Fruit fly (Drosophila melanogaster) whole organism, embryonic: ENCODE measurements around the gene Ssk.

Experiments
- Adf1 ChIP-seq: fragments of 200-800 bp; sonication (Bioruptor generic); IDR thresholded peaks from 2 replicates; pipeline ENCODE4 v1.3.6; 2022; ENCODE audit warnings: missing biosample characterization, missing genetic modification characterization
- Atf3 ChIP-seq: fragments of 200-800 bp; sonication (Bioruptor generic); optimal IDR thresholded peaks from 3 replicates; lab custom pipeline; 2016; ENCODE audit warnings: missing biosample characterization, missing genetic modification characterization
- BtbVII ChIP-seq: fragments of 200-800 bp; sonication (Bioruptor generic); optimal IDR thresholded peaks from 3 replicates; lab custom pipeline; 2017; ENCODE audit warnings: missing biosample characterization, mild to moderate bottlenecking, missing genetic modification characterization
- CG10565 ChIP-seq: fragments of 200-800 bp; sonication (Bioruptor generic); optimal IDR thresholded peaks from 3 replicates; lab custom pipeline; 2016; ENCODE audit warnings: missing biosample characterization, mild to moderate bottlenecking, missing genetic modification characterization
- CG10979 ChIP-seq: fragments of 200-800 bp; sonication (Bioruptor generic); optimal IDR thresholded peaks from 2 replicates; lab custom pipeline; 2018; ENCODE audit warnings: missing biosample characterization, mild to moderate bottlenecking, missing genetic modification characterization, moderate library complexity
- CG11504 ChIP-seq: fragments of 200-800 bp; sonication (Bioruptor generic); optimal IDR thresholded peaks from 3 replicates; lab custom pipeline; 2019; ENCODE audit warnings: missing biosample characterization, mild to moderate bottlenecking, missing genetic modification characterization, moderate library complexity
- CG11560 ChIP-seq: fragments of 200-800 bp; sonication (Bioruptor generic); IDR thresholded peaks from 3 replicates; pipeline ENCODE4 v1.3.6; 2022; ENCODE audit warnings: missing biosample characterization, missing genetic modification characterization
- CG12155 ChIP-seq: fragments of 200-800 bp; sonication (Bioruptor generic); optimal IDR thresholded peaks from 3 replicates; lab custom pipeline; 2016; ENCODE audit warnings: missing biosample characterization, missing genetic modification characterization
- CG14050 ChIP-seq: fragments of 200-800 bp; sonication (Bioruptor generic); IDR thresholded peaks from 3 replicates; pipeline ENCODE4 v1.3.6; 2022; ENCODE audit warnings: missing biosample characterization, missing genetic modification characterization
- CG14667 ChIP-seq: fragments of 200-800 bp; sonication (Bioruptor generic); IDR thresholded peaks from 2 replicates; pipeline ENCODE4 v1.3.6; 2022; ENCODE audit warnings: missing biosample characterization, missing genetic modification characterization
- CG14965 ChIP-seq: fragments of 200-800 bp; sonication (Bioruptor generic); optimal IDR thresholded peaks from 2 replicates; lab custom pipeline; 2016; ENCODE audit warnings: missing biosample characterization, missing genetic modification characterization, borderline replicate concordance
- CG15011 ChIP-seq: fragments of 200-800 bp; sonication (Bioruptor generic); optimal IDR thresholded peaks from 3 replicates; lab custom pipeline; 2018; ENCODE audit warnings: missing biosample characterization, mild to moderate bottlenecking, missing genetic modification characterization
- CG16813 ChIP-seq: fragments of 200-800 bp; sonication (Bioruptor generic); IDR thresholded peaks from 3 replicates; pipeline ENCODE4 v1.3.6; 2022; ENCODE audit warnings: missing biosample characterization, missing genetic modification characterization; ENCODE audit not compliant: partially characterized antibody
- CG3163 ChIP-seq: fragments of 200-800 bp; sonication (Bioruptor generic); optimal IDR thresholded peaks from 3 replicates; lab custom pipeline; 2016; ENCODE audit warnings: missing biosample characterization, missing genetic modification characterization
- CG3847 ChIP-seq: fragments of 200-800 bp; sonication (Bioruptor generic); IDR thresholded peaks from 2 replicates; pipeline ENCODE4 v1.3.6; 2022; ENCODE audit warnings: missing biosample characterization, missing genetic modification characterization
- CG4707 ChIP-seq: fragments of 200-800 bp; sonication (Bioruptor generic); optimal IDR thresholded peaks from 2 replicates; lab custom pipeline; 2018; ENCODE audit warnings: missing biosample characterization, mild to moderate bottlenecking, missing genetic modification characterization, moderate library complexity
- CG4730 ChIP-seq: fragments of 200-800 bp; sonication (Bioruptor generic); IDR thresholded peaks from 2 replicates; pipeline ENCODE4 v1.3.6; 2022; ENCODE audit warnings: missing biosample characterization, missing genetic modification characterization
- CG6654 ChIP-seq: fragments of 200-800 bp; sonication (Bioruptor generic); optimal IDR thresholded peaks from 2 replicates; lab custom pipeline; 2017; ENCODE audit warnings: missing biosample characterization, mild to moderate bottlenecking, missing genetic modification characterization
- CG9727 ChIP-seq: fragments of 200-800 bp; sonication (Bioruptor generic); optimal IDR thresholded peaks from 3 replicates; lab custom pipeline; 2017; ENCODE audit warnings: missing biosample characterization, mild to moderate bottlenecking, missing genetic modification characterization
- CG9876 ChIP-seq: fragments of 200-800 bp; sonication (Bioruptor generic); optimal IDR thresholded peaks from 2 replicates; lab custom pipeline; 2016; ENCODE audit warnings: missing biosample characterization, missing genetic modification characterization
- CkIIα-i1 ChIP-seq: fragments of 200-800 bp; sonication (Bioruptor generic); IDR thresholded peaks from 2 replicates; pipeline ENCODE4 v1.3.6; 2022; ENCODE audit warnings: missing biosample characterization, missing genetic modification characterization
- Dp ChIP-seq: fragments of 200-800 bp; sonication (Bioruptor generic); optimal IDR thresholded peaks from 2 replicates; lab custom pipeline; 2018; ENCODE audit warnings: missing biosample characterization, mild to moderate bottlenecking, missing genetic modification characterization, moderate library complexity
- Hey ChIP-seq: fragments of 200-800 bp; sonication (Bioruptor generic); optimal IDR thresholded peaks from 3 replicates; lab custom pipeline; 2018; ENCODE audit warnings: missing biosample characterization, mild to moderate bottlenecking, missing genetic modification characterization
- Hmr ChIP-seq: fragments of 200-800 bp; sonication (Bioruptor generic); optimal IDR thresholded peaks from 3 replicates; lab custom pipeline; 2017; ENCODE audit warnings: mild to moderate bottlenecking, missing biosample characterization, missing genetic modification reagents, missing genetic modification characterization
- Jarid2 ChIP-seq: fragments of 200-800 bp; sonication (Bioruptor generic); optimal IDR thresholded peaks from 3 replicates; lab custom pipeline; 2017; ENCODE audit warnings: mild to moderate bottlenecking, missing biosample characterization, missing genetic modification reagents, missing genetic modification characterization
- MBD-R2 ChIP-seq: fragments of 200-800 bp; sonication (Bioruptor generic); IDR thresholded peaks from 2 replicates; pipeline ENCODE4 v1.3.6; 2022; ENCODE audit warnings: missing biosample characterization, missing genetic modification characterization
- MESR4 ChIP-seq: fragments of 200-800 bp; sonication (Bioruptor generic); optimal IDR thresholded peaks from 2 replicates; lab custom pipeline; 2018; ENCODE audit warnings: missing biosample characterization, mild to moderate bottlenecking, missing genetic modification characterization, moderate library complexity
- Med ChIP-seq: fragments of 200-800 bp; sonication (Bioruptor generic); peaks from one replicate; lab custom pipeline; 2016; ENCODE audit warnings: missing biosample characterization, missing genetic modification characterization, mild to moderate bottlenecking, inconsistent platforms, moderate library complexity
- Nf-YA ChIP-seq: fragments of 200-800 bp; sonication (Bioruptor generic); IDR thresholded peaks from 2 replicates; pipeline ENCODE4 v1.3.6; 2022; ENCODE audit warnings: missing biosample characterization, missing genetic modification characterization
- abd-A ChIP-seq: fragments of 200-800 bp; sonication (Bioruptor generic); optimal IDR thresholded peaks from 3 replicates; lab custom pipeline; 2019; ENCODE audit warnings: missing biosample characterization, mild to moderate bottlenecking, missing genetic modification characterization, moderate library complexity
- chinmo ChIP-seq: fragments of 200-800 bp; sonication (Bioruptor generic); IDR thresholded peaks from 4 replicates; pipeline ENCODE4 v1.3.6; 2022; ENCODE audit warnings: missing biosample characterization, missing genetic modification characterization; ENCODE audit not compliant: partially characterized antibody
- dm ChIP-seq: fragments of 200-800 bp; sonication (Bioruptor generic); optimal IDR thresholded peaks from 3 replicates; lab custom pipeline; 2016; ENCODE audit warnings: missing biosample characterization, missing genetic modification characterization
- exex ChIP-seq: fragments of 200-800 bp; sonication (Bioruptor generic); optimal IDR thresholded peaks from 4 replicates; lab custom pipeline; 2018; ENCODE audit warnings: missing biosample characterization, mild to moderate bottlenecking, missing genetic modification characterization, moderate library complexity
- grau ChIP-seq: fragments of 200-800 bp; optimal IDR thresholded peaks from 3 replicates; lab custom pipeline; 2019; ENCODE audit warnings: missing biosample characterization, mild to moderate bottlenecking, missing genetic modification characterization, moderate library complexity
- ind ChIP-seq: fragments of 200-800 bp; sonication (Bioruptor generic); optimal IDR thresholded peaks from 3 replicates; lab custom pipeline; 2016; ENCODE audit warnings: missing biosample characterization, missing genetic modification characterization
- jigr1 ChIP-seq: fragments of 200-800 bp; sonication (Bioruptor generic); IDR thresholded peaks from 3 replicates; pipeline ENCODE4 v1.3.6; 2022; ENCODE audit warnings: missing biosample characterization, missing genetic modification characterization
- kah ChIP-seq: fragments of 200-800 bp; sonication (Bioruptor generic); optimal IDR thresholded peaks from 2 replicates; lab custom pipeline; 2018; ENCODE audit warnings: missing biosample characterization, mild to moderate bottlenecking, missing genetic modification characterization
- mld ChIP-seq: fragments of 200-800 bp; sonication (Bioruptor generic); IDR thresholded peaks from 3 replicates; pipeline ENCODE4 v1.3.6; 2022; ENCODE audit warnings: missing biosample characterization, missing genetic modification characterization; ENCODE audit not compliant: partially characterized antibody
- nerfin-2 ChIP-seq: fragments of 200-800 bp; sonication (Bioruptor generic); IDR thresholded peaks from 2 replicates; pipeline ENCODE4 v1.3.6; 2022; ENCODE audit warnings: missing biosample characterization, missing genetic modification characterization; ENCODE audit not compliant: partially characterized antibody
- pan ChIP-seq, 4 experiments: fragments of >200 bp in 3 of 4; fragments of 200-800 bp in 1 of 4; sonication (Bioruptor generic) in 1 of 4; optimal IDR thresholded peaks in 3 of 4; IDR thresholded peaks in 1 of 4; 2 replicates each; pipeline versions ENCODE4 v1.3.6 to Lab custom; 2017 to 2022; ENCODE audit warnings: missing biosample characterization in 2 of 4, missing genetic modification characterization in 2 of 4, mixed read lengths in 1 of 4
- pb ChIP-seq: fragments of 200-800 bp; sonication (Bioruptor generic); optimal IDR thresholded peaks from 3 replicates; lab custom pipeline; 2016; ENCODE audit warnings: missing biosample characterization, missing genetic modification characterization
- pfk ChIP-seq: fragments of 200-800 bp; sonication (Bioruptor generic); optimal IDR thresholded peaks from 2 replicates; lab custom pipeline; 2018; ENCODE audit warnings: missing biosample characterization, mild to moderate bottlenecking, missing genetic modification characterization, moderate library complexity
- prd ChIP-seq, 3 experiments: fragments of >200 bp in 2 of 3; fragments of 200-800 bp in 1 of 3; sonication (Bioruptor generic) in 1 of 3; optimal IDR thresholded peaks in 2 of 3; IDR thresholded peaks in 1 of 3; 2 replicates in 2 of 3; 3 replicates in 1 of 3; pipeline versions ENCODE4 v1.3.6 to Lab custom; 2017 to 2022; ENCODE audit warnings: missing biosample characterization in 1 of 3, missing genetic modification characterization in 1 of 3
- slou ChIP-seq: fragments of 200-800 bp; sonication (Bioruptor generic); optimal IDR thresholded peaks from 3 replicates; lab custom pipeline; 2016; ENCODE audit warnings: missing biosample characterization, missing genetic modification characterization
- sob ChIP-seq: fragments of 200-800 bp; sonication (Bioruptor generic); IDR thresholded peaks from 2 replicates; pipeline ENCODE4 v1.3.6; 2022; ENCODE audit warnings: missing biosample characterization, missing genetic modification characterization
- tin ChIP-seq: fragments of 200-800 bp; sonication (Bioruptor generic); optimal IDR thresholded peaks from 3 replicates; lab custom pipeline; 2016; ENCODE audit warnings: missing biosample characterization, missing genetic modification characterization
- unpg ChIP-seq: fragments of 200-800 bp; sonication (Bioruptor generic); optimal IDR thresholded peaks from 3 replicates; lab custom pipeline; 2018; ENCODE audit warnings: missing biosample characterization, mild to moderate bottlenecking, missing genetic modification characterization, moderate library complexity
- zen ChIP-seq: fragments of 200-800 bp; sonication (Bioruptor generic); optimal IDR thresholded peaks from 3 replicates; lab custom pipeline; 2018; ENCODE audit warnings: missing biosample characterization, mild to moderate bottlenecking, missing genetic modification characterization, moderate library complexity

Ssk gene

dm6 chr3L:20192872-20193747 lies 4.8 kb downstream of the Ssk start (continued):
- TF ChIP-seq kah (GFP tag; lab: Kevin White, UChicago) (no peak), CG11504 (peak; percentile 21), dm (GFP tag; lab: Kevin White, UChicago) (no peak), pfk (GFP tag; lab: Kevin White, UChicago) (no peak), CG3163 (GFP tag; lab: Kevin White, UChicago) (no peak), jigr1 (GFP tag; lab: Robert Waterston, UW) (no peak), CkIIα-i1 (GFP tag; lab: Robert Waterston, UW) (no peak), tin (GFP tag; lab: Kevin White, UChicago) (no peak), MESR4 (GFP tag; lab: Kevin White, UChicago) (no peak), CG4730 (no peak), Jarid2 (no peak), Hmr (GFP tag; lab: Kevin White, UChicago) (no peak), Hey (tag; lab: Kevin White, UChicago) (no peak), CG4707 (GFP tag; lab: Kevin White, UChicago) (no peak), Dp (GFP tag; lab: Kevin White, UChicago) (no peak), unpg (GFP tag; lab: Kevin White, UChicago) (no peak), CG14965 (no peak), CG14050 (GFP tag; lab: Robert Waterston, UW) (no peak), CG9727 (GFP tag; lab: Kevin White, UChicago) (no peak), chinmo (GFP tag; lab: Robert Waterston, UW) (0 out of 4 replicates have a peak, but pooled peaks have one; percentile 51), pan (optimal IDR thresholded peaks at IDR 0.05; lab: Kevin White, UChicago) (no peak), pan (GFP tag; optimal IDR thresholded peaks at IDR 0.05 in 1 of 2, IDR thresholded peaks at IDR 0.05 in 1 of 2) (peak in 1 of 2 experiments; percentile 30), CG10565 (GFP tag; lab: Kevin White, UChicago) (no peak), abd-A (tag; lab: Kevin White, UChicago) (no peak), CG14667 (GFP tag; lab: Robert Waterston, UW) (no peak), CG12155 (GFP tag; lab: Kevin White, UChicago) (no peak), CG15011 (GFP tag; lab: Kevin White, UChicago) (no peak), BtbVII (no peak), CG16813 (GFP tag; lab: Robert Waterston, UW) (no peak), zen (tag; lab: Kevin White, UChicago) (no peak), CG9876 (GFP tag; lab: Kevin White, UChicago) (no peak), prd (optimal IDR thresholded peaks at IDR 0.05; lab: Kevin White, UChicago) (no peak), prd (GFP tag; IDR thresholded peaks at IDR 0.05; lab: Robert Waterston, UW) (no peak), Med (GFP tag; lab: Kevin White, UChicago) (peak; percentile 57), ind (GFP tag; lab: Kevin White, UChicago) (no peak), CG6654 (no peak), nerfin-2 (no peak), Nf-YA (GFP tag; lab: Robert Waterston, UW) (no peak), MBD-R2 (GFP tag; lab: Robert Waterston, UW) (no peak), exex (tag; lab: Kevin White, UChicago) (no peak), Adf1 (no peak), CG3847 (no peak), sob (GFP tag; lab: Robert Waterston, UW) (no peak), Atf3 (no peak), mld (GFP tag; lab: Robert Waterston, UW) (no peak), slou (no peak), CG10979 (no peak), CG11560 (tag; lab: Robert Waterston, UW) (no peak), pb (no peak), grau (tag; lab: Kevin White, UChicago) (peak; percentile 59)
